Fruit fly (Drosophila melanogaster) whole organism, embryonic: Measurements from ENCODE around the gene Chd3.

ENCODE experiments used
- Atf6 ChIP-seq: fragments of 200-800 bp; sonication (Bioruptor generic); IDR thresholded peaks from 2 replicates; pipeline ENCODE4 v1.3.6; 2022; ENCODE audit warnings: missing biosample characterization, missing genetic modification characterization
- C15 ChIP-seq: fragments of 200-800 bp; sonication (Bioruptor generic); IDR thresholded peaks from 3 replicates; pipeline ENCODE4 v1.3.6; 2022; ENCODE audit warnings: missing biosample characterization, missing genetic modification characterization
- CG12391 ChIP-seq: fragments of 200-800 bp; sonication (Bioruptor generic); optimal IDR thresholded peaks from 3 replicates; lab custom pipeline; 2018; ENCODE audit warnings: missing biosample characterization, mild to moderate bottlenecking, missing genetic modification characterization, moderate library complexity
- CG15011 ChIP-seq: fragments of 200-800 bp; sonication (Bioruptor generic); optimal IDR thresholded peaks from 3 replicates; lab custom pipeline; 2018; ENCODE audit warnings: missing biosample characterization, mild to moderate bottlenecking, missing genetic modification characterization
- CG15696 ChIP-seq: fragments of 200-800 bp; sonication (Bioruptor generic); optimal IDR thresholded peaks from 2 replicates; lab custom pipeline; 2019; ENCODE audit warnings: missing biosample characterization, mild to moderate bottlenecking, missing genetic modification characterization, moderate library complexity
- CG1603 ChIP-seq: fragments of 200-800 bp; sonication (Bioruptor generic); optimal IDR thresholded peaks from 2 replicates; lab custom pipeline; 2019; ENCODE audit warnings: missing biosample characterization, mild to moderate bottlenecking, missing genetic modification characterization, moderate library complexity
- CG16813 ChIP-seq: fragments of 200-800 bp; sonication (Bioruptor generic); IDR thresholded peaks from 3 replicates; pipeline ENCODE4 v1.3.6; 2022; ENCODE audit warnings: missing biosample characterization, missing genetic modification characterization; ENCODE audit not compliant: partially characterized antibody
- CG16815 ChIP-seq: fragments of 200-800 bp; sonication (Bioruptor generic); optimal IDR thresholded peaks from 3 replicates; lab custom pipeline; 2017; ENCODE audit warnings: missing biosample characterization, mild to moderate bottlenecking, missing genetic modification characterization
- CG17385 ChIP-seq: fragments of 200-800 bp; sonication (Bioruptor generic); optimal IDR thresholded peaks from 3 replicates; lab custom pipeline; 2018; ENCODE audit warnings: missing biosample characterization, mild to moderate bottlenecking, missing genetic modification characterization
- CG30431 ChIP-seq: fragments of 200-800 bp; sonication (Bioruptor generic); optimal IDR thresholded peaks from 2 replicates; lab custom pipeline; 2017; ENCODE audit warnings: missing biosample characterization, missing genetic modification characterization
- CG31224 ChIP-seq: fragments of 200-800 bp; sonication (Bioruptor generic); IDR thresholded peaks from 2 replicates; pipeline ENCODE4 v1.3.6; 2022; ENCODE audit warnings: missing biosample characterization, missing genetic modification characterization
- CG8290 ChIP-seq, 3 experiments: fragments of 200-800 bp; sonication (Bioruptor generic); optimal IDR thresholded peaks; 2 replicates each; lab custom pipeline; 2016 to 2019; ENCODE audit warnings: missing biosample characterization in 3 of 3, missing genetic modification characterization in 3 of 3, mild to moderate bottlenecking in 2 of 3, moderate library complexity in 1 of 3
- CG8388 ChIP-seq: fragments of 200-800 bp; sonication (Bioruptor generic); optimal IDR thresholded peaks from 2 replicates; lab custom pipeline; 2019; ENCODE audit warnings: missing biosample characterization, mild to moderate bottlenecking, missing genetic modification characterization, moderate library complexity
- Chrac-16 ChIP-seq: fragments of 200-800 bp; sonication (Bioruptor generic); optimal IDR thresholded peaks from 3 replicates; lab custom pipeline; 2016; ENCODE audit warnings: missing biosample characterization, missing genetic modification characterization
- HLH4C ChIP-seq: fragments of 200-800 bp; sonication (Bioruptor generic); IDR thresholded peaks from 3 replicates; pipeline ENCODE4 v1.3.6; 2022; ENCODE audit warnings: missing biosample characterization, missing genetic modification characterization; ENCODE audit not compliant: partially characterized antibody
- Hr3 ChIP-seq: fragments of 200-800 bp; sonication (Bioruptor generic); optimal IDR thresholded peaks from 3 replicates; lab custom pipeline; 2016; ENCODE audit warnings: missing biosample characterization, missing genetic modification characterization
- Opbp ChIP-seq: fragments of 200-800 bp; sonication (Bioruptor generic); IDR thresholded peaks from 3 replicates; pipeline ENCODE4 v1.3.6; 2022; ENCODE audit warnings: missing biosample characterization, missing genetic modification characterization; ENCODE audit not compliant: partially characterized antibody
- Ptx1 ChIP-seq: fragments of 200-800 bp; sonication (Bioruptor generic); IDR thresholded peaks from 2 replicates; pipeline ENCODE4 v1.3.6; 2022; ENCODE audit warnings: missing biosample characterization, missing genetic modification characterization
- Rfx ChIP-seq: fragments of 200-800 bp; sonication (Bioruptor generic); IDR thresholded peaks from 2 replicates; pipeline ENCODE4 v1.3.6; 2022; ENCODE audit warnings: missing biosample characterization, missing genetic modification characterization
- Sox102F ChIP-seq: fragments of 200-800 bp; sonication (Bioruptor generic); optimal IDR thresholded peaks from 2 replicates; lab custom pipeline; 2018; ENCODE audit warnings: missing biosample characterization, mild to moderate bottlenecking, missing genetic modification characterization, moderate library complexity
- Taf1 ChIP-seq: fragments of 200-800 bp; sonication (Bioruptor generic); IDR thresholded peaks from 2 replicates; pipeline ENCODE4 v1.3.6; 2022; ENCODE audit warnings: missing biosample characterization, missing genetic modification characterization
- Xbp1 ChIP-seq: fragments of 200-800 bp; sonication (Bioruptor generic); optimal IDR thresholded peaks from 3 replicates; lab custom pipeline; 2016; ENCODE audit warnings: missing biosample characterization, mild to moderate bottlenecking, missing genetic modification characterization
- ac ChIP-seq: fragments of 200-800 bp; sonication (Bioruptor generic); optimal IDR thresholded peaks from 3 replicates; lab custom pipeline; 2017; ENCODE audit warnings: missing biosample characterization, mild to moderate bottlenecking, missing genetic modification characterization
- amos ChIP-seq: fragments of 200-800 bp; sonication (Bioruptor generic); IDR thresholded peaks from 2 replicates; pipeline ENCODE4 v1.3.6; 2022; ENCODE audit warnings: missing biosample characterization, missing genetic modification characterization; ENCODE audit not compliant: partially characterized antibody
- ash1 ChIP-seq: fragments of 200-800 bp; sonication (Bioruptor generic); optimal IDR thresholded peaks from 2 replicates; lab custom pipeline; 2018; ENCODE audit warnings: missing biosample characterization, mild to moderate bottlenecking, missing genetic modification characterization
- chinmo ChIP-seq: fragments of 200-800 bp; sonication (Bioruptor generic); IDR thresholded peaks from 4 replicates; pipeline ENCODE4 v1.3.6; 2022; ENCODE audit warnings: missing biosample characterization, missing genetic modification characterization; ENCODE audit not compliant: partially characterized antibody
- dysf ChIP-seq: fragments of 200-800 bp; sonication (Bioruptor generic); IDR thresholded peaks from 3 replicates; pipeline ENCODE4 v1.3.6; 2022; ENCODE audit warnings: missing biosample characterization, missing genetic modification characterization
- fd64A ChIP-seq: fragments of 200-800 bp; sonication (Bioruptor generic); optimal IDR thresholded peaks from 3 replicates; lab custom pipeline; 2018; ENCODE audit warnings: missing biosample characterization, mild to moderate bottlenecking, missing genetic modification characterization
- hbn ChIP-seq: fragments of 200-800 bp; sonication (Bioruptor generic); IDR thresholded peaks from 2 replicates; pipeline ENCODE4 v1.3.6; 2022; ENCODE audit warnings: missing biosample characterization, missing genetic modification characterization; ENCODE audit not compliant: partially characterized antibody
- insv ChIP-seq, 2 experiments: fragments of 200-800 bp; sonication (Bioruptor generic); optimal IDR thresholded peaks; 3 replicates each; lab custom pipeline; 2016 to 2018; ENCODE audit warnings: missing biosample characterization in 2 of 2, missing genetic modification characterization in 2 of 2
- jumu ChIP-seq: fragments of 200-800 bp; sonication (Bioruptor generic); optimal IDR thresholded peaks from 3 replicates; lab custom pipeline; 2016; ENCODE audit warnings: missing biosample characterization, missing genetic modification characterization
- ken ChIP-seq: fragments of 200-800 bp; sonication (Bioruptor generic); IDR thresholded peaks from 3 replicates; pipeline ENCODE4 v1.3.6; 2022; ENCODE audit warnings: missing biosample characterization, missing genetic modification characterization
- kni ChIP-seq: fragments of 200-800 bp; sonication (Bioruptor generic); optimal IDR thresholded peaks from 3 replicates; lab custom pipeline; 2017; ENCODE audit warnings: mild to moderate bottlenecking, missing biosample characterization, missing genetic modification reagents, missing genetic modification characterization
- mld ChIP-seq: fragments of 200-800 bp; sonication (Bioruptor generic); IDR thresholded peaks from 3 replicates; pipeline ENCODE4 v1.3.6; 2022; ENCODE audit warnings: missing biosample characterization, missing genetic modification characterization; ENCODE audit not compliant: partially characterized antibody
- so ChIP-seq: fragments of 200-800 bp; sonication (Bioruptor generic); IDR thresholded peaks from 3 replicates; pipeline ENCODE4 v1.3.6; 2022; ENCODE audit warnings: missing biosample characterization, missing genetic modification characterization
- unpg ChIP-seq: fragments of 200-800 bp; sonication (Bioruptor generic); optimal IDR thresholded peaks from 3 replicates; lab custom pipeline; 2018; ENCODE audit warnings: missing biosample characterization, mild to moderate bottlenecking, missing genetic modification characterization, moderate library complexity
- wor ChIP-seq: fragments of 200-800 bp; sonication (Bioruptor generic); IDR thresholded peaks from 2 replicates; pipeline ENCODE4 v1.3.6; 2022; ENCODE audit warnings: missing biosample characterization, missing genetic modification characterization
- zf30C ChIP-seq: fragments of 200-800 bp; sonication (Bioruptor generic); optimal IDR thresholded peaks from 3 replicates; lab custom pipeline; 2018; ENCODE audit warnings: missing biosample characterization, mild to moderate bottlenecking, missing genetic modification characterization

Chd3 gene

DNA sequence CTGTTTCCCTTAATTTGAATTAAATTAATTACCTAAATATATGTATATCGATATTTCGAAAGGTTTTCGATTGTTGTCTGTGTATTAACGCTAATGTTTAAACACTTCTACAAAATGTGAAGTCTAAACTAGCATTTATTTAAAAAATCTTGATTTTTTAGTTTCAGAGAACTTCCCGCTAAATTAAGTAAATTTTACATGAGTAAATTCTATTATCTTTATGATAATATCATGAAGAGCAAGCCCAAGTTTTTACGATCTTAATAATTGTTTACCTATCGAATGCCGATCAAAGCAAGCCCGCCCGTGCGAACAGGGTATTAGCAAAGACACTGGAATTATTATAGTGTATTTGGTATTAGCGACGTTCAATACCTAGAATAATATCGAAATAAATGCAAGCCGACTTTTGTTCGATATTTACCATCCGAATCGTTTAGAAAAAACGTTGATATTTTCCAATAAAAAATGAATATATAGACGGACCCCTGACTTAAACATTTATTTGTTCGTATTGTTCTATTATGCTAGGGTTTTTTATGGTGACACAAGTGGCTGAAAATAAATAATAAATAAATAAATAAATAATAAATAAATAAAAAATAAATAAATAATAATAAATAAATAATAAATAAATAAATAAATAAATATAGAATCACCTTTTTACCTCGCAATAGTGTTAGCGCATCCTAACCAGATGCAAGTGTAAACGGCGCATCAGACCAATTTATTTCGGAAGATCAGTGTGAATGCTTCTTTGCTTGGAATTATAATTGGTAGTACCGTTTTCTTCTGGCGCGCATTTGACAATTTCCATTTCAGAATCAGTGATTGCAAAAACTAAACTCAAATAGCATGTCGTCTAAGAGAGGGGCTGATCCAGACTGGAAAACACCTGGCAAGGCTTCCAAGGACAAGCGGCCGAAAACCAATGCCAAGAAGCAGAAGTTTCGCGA lies at the start of gene Chd3, which contains the start of gene CG33062 (continued):
- TF ChIP-seq ac: no peak
- TF ChIP-seq hbn (GFP tag; lab: Robert Waterston, UW): 0 out of 2 replicates have a peak, but pooled peaks have one; percentile 15
- peak; percentile 45 for TF ChIP-seq CG1603 (tag; lab: Kevin White, UChicago)
- TF ChIP-seq Chrac-16 (GFP tag; lab: Kevin White, UChicago): no peak
- TF ChIP-seq Ptx1: peak; percentile 53; the same call in 1 of the 2 replicates
- TF ChIP-seq HLH4C: peak; percentile 32; the same call in 1 of the 3 replicates
- peak; percentile 6 for TF ChIP-seq Hr3
- no peak for TF ChIP-seq fd64A
- TF ChIP-seq CG16813 (GFP tag; lab: Robert Waterston, UW): peak; percentile 67
- no peak for TF ChIP-seq chinmo
- TF ChIP-seq C15 (GFP tag; lab: Robert Waterston, UW): no peak
- TF ChIP-seq unpg (GFP tag; lab: Kevin White, UChicago): no peak
- TF ChIP-seq Opbp (GFP tag; lab: Robert Waterston, UW): peak; percentile 63; the same call in 2 of the 3 replicates
- TF ChIP-seq wor (GFP tag; lab: Robert Waterston, UW): 0 out of 2 replicates have a peak, but pooled peaks have one; percentile 16
- peak; percentile 39 for TF ChIP-seq CG12391 (tag; lab: Kevin White, UChicago)
- TF ChIP-seq amos: peak; percentile 39; the same call in 1 of the 2 replicates
- peak; percentile 23 for TF ChIP-seq CG8388 (GFP tag; lab: Kevin White, UChicago)
- TF ChIP-seq ash1 (GFP tag; lab: Kevin White, UChicago): no peak
- no peak for TF ChIP-seq Atf6 (GFP tag; lab: Robert Waterston, UW)
- TF ChIP-seq zf30C: peak; percentile 2
- no peak for TF ChIP-seq ken
- TF ChIP-seq Rfx (GFP tag; lab: Robert Waterston, UW): peak; percentile 36; the same call in 1 of the 2 replicates
- peak; percentile 53 for TF ChIP-seq CG30431 (GFP tag; lab: Kevin White, UChicago)
- no peak for TF ChIP-seq CG15011 (GFP tag; lab: Kevin White, UChicago)
- peak; percentile 10 for TF ChIP-seq CG16815 (GFP tag; lab: Kevin White, UChicago)
- no peak for TF ChIP-seq CG8290 (GFP tag; optimal IDR thresholded peaks at IDR 0.05; lab: Kevin White, UChicago)
- no peak for TF ChIP-seq CG8290 (tag; optimal IDR thresholded peaks at IDR 0.05; lab: Kevin White, UChicago)
- TF ChIP-seq CG15696 (tag; lab: Kevin White, UChicago): peak; percentile 29
- TF ChIP-seq jumu (GFP tag; lab: Kevin White, UChicago): peak; percentile 7
- TF ChIP-seq dysf: peak; percentile 44; the same call in 1 of the 3 replicates
- no peak for TF ChIP-seq insv (GFP tag; optimal IDR thresholded peaks at IDR 0.05; lab: Kevin White, UChicago)
- TF ChIP-seq Taf1 (GFP tag; lab: Robert Waterston, UW): no peak
- peak; percentile 21 for TF ChIP-seq Sox102F (GFP tag; lab: Kevin White, UChicago)
- TF ChIP-seq kni (GFP tag; lab: Kevin White, UChicago): no peak
- TF ChIP-seq CG31224 (GFP tag; lab: Robert Waterston, UW): peak; percentile 22; the same call in 1 of the 2 replicates
- peak; percentile 7 for TF ChIP-seq CG17385 (GFP tag; lab: Kevin White, UChicago)
- TF ChIP-seq mld (GFP tag; lab: Robert Waterston, UW): 0 out of 3 replicates have a peak, but pooled peaks have one; percentile 12
- TF ChIP-seq Xbp1 (GFP tag; lab: Kevin White, UChicago): peak; percentile 24
- no peak for TF ChIP-seq so (GFP tag; lab: Robert Waterston, UW)
